Fruit fly (Drosophila melanogaster) whole organism, embryonic: ENCODE data around the gene CG13088.

Experiments
- B-H2 ChIP-seq: fragments of 200-800 bp; sonication (Bioruptor generic); optimal IDR thresholded peaks from 2 replicates; lab custom pipeline; 2018; ENCODE audit warnings: missing biosample characterization, mild to moderate bottlenecking, missing genetic modification characterization
- BEAF-32 ChIP-seq: fragments of 200-800 bp; sonication (Bioruptor generic); optimal IDR thresholded peaks from 3 replicates; lab custom pipeline; 2017; ENCODE audit warnings: missing biosample characterization, missing genetic modification characterization, mild to moderate bottlenecking, moderate library complexity, missing genetic modification reagents
- BtbVII ChIP-seq: fragments of 200-800 bp; sonication (Bioruptor generic); optimal IDR thresholded peaks from 3 replicates; lab custom pipeline; 2017; ENCODE audit warnings: missing biosample characterization, mild to moderate bottlenecking, missing genetic modification characterization
- Bteb2 ChIP-seq: fragments of 200-800 bp; sonication (Bioruptor generic); optimal IDR thresholded peaks from 2 replicates; lab custom pipeline; 2016; ENCODE audit warnings: missing biosample characterization, missing genetic modification characterization
- CG10147 ChIP-seq: fragments of 200-800 bp; sonication (Bioruptor generic); optimal IDR thresholded peaks from 2 replicates; lab custom pipeline; 2019; ENCODE audit warnings: missing biosample characterization, mild to moderate bottlenecking, missing genetic modification characterization, moderate library complexity
- CG10267 ChIP-seq: fragments of 200-800 bp; sonication (Bioruptor generic); optimal IDR thresholded peaks from 2 replicates; lab custom pipeline; 2018; ENCODE audit warnings: missing biosample characterization, mild to moderate bottlenecking, missing genetic modification characterization, moderate library complexity
- CG10431 ChIP-seq: fragments of 200-800 bp; sonication (Bioruptor generic); optimal IDR thresholded peaks from 3 replicates; lab custom pipeline; 2018; ENCODE audit warnings: missing biosample characterization, mild to moderate bottlenecking, missing genetic modification characterization
- CG12299 ChIP-seq: fragments of 200-800 bp; sonication (Bioruptor generic); optimal IDR thresholded peaks from 2 replicates; lab custom pipeline; 2018; ENCODE audit warnings: missing biosample characterization, mild to moderate bottlenecking, missing genetic modification characterization
- CG12769 ChIP-seq: fragments of 200-800 bp; sonication (Bioruptor generic); optimal IDR thresholded peaks from 2 replicates; lab custom pipeline; 2019; ENCODE audit warnings: missing biosample characterization, mild to moderate bottlenecking, missing genetic modification characterization, moderate library complexity
- CG14710 ChIP-seq: fragments of 200-800 bp; sonication (Bioruptor generic); optimal IDR thresholded peaks from 3 replicates; lab custom pipeline; 2019; ENCODE audit warnings: missing biosample characterization, mild to moderate bottlenecking, missing genetic modification characterization, moderate library complexity
- CG1603 ChIP-seq: fragments of 200-800 bp; sonication (Bioruptor generic); optimal IDR thresholded peaks from 2 replicates; lab custom pipeline; 2019; ENCODE audit warnings: missing biosample characterization, mild to moderate bottlenecking, missing genetic modification characterization, moderate library complexity
- CG18599 ChIP-seq: fragments of 200-800 bp; sonication (Bioruptor generic); optimal IDR thresholded peaks from 3 replicates; lab custom pipeline; 2017; ENCODE audit warnings: missing biosample characterization, missing genetic modification characterization, mild to moderate bottlenecking, moderate library complexity, missing genetic modification reagents
- CG31388 ChIP-seq: fragments of 200-800 bp; sonication (Bioruptor generic); optimal IDR thresholded peaks from 2 replicates; lab custom pipeline; 2016; ENCODE audit warnings: missing biosample characterization, missing genetic modification characterization
- CG4282 ChIP-seq: fragments of 200-800 bp; sonication (Bioruptor generic); optimal IDR thresholded peaks from 2 replicates; lab custom pipeline; 2016; ENCODE audit warnings: missing biosample characterization, missing genetic modification characterization
- CG4424 ChIP-seq: fragments of 200-800 bp; sonication (Bioruptor generic); optimal IDR thresholded peaks from 3 replicates; lab custom pipeline; 2016; ENCODE audit warnings: missing biosample characterization, missing genetic modification characterization
- CG4707 ChIP-seq: fragments of 200-800 bp; sonication (Bioruptor generic); optimal IDR thresholded peaks from 2 replicates; lab custom pipeline; 2018; ENCODE audit warnings: missing biosample characterization, mild to moderate bottlenecking, missing genetic modification characterization, moderate library complexity
- CG8924 ChIP-seq: fragments of 200-800 bp; optimal IDR thresholded peaks from 3 replicates; lab custom pipeline; 2019; ENCODE audit warnings: missing biosample characterization, mild to moderate bottlenecking, missing genetic modification characterization, moderate library complexity
- CHES-1-like ChIP-seq: fragments of 200-800 bp; sonication (Bioruptor generic); optimal IDR thresholded peaks from 2 replicates; lab custom pipeline; 2016; ENCODE audit warnings: missing biosample characterization, missing genetic modification characterization
- Camta ChIP-seq: fragments of 200-800 bp; sonication (Bioruptor generic); optimal IDR thresholded peaks from 2 replicates; lab custom pipeline; 2016; ENCODE audit warnings: missing biosample characterization, missing genetic modification characterization
- Dref ChIP-seq: fragments of 200-800 bp; sonication (Bioruptor generic); IDR thresholded peaks from 2 replicates; pipeline ENCODE4 v1.3.6; 2022; ENCODE audit warnings: missing biosample characterization, missing genetic modification characterization
- HLH54F ChIP-seq: fragments of 200-800 bp; sonication (Bioruptor generic); optimal IDR thresholded peaks from 3 replicates; lab custom pipeline; 2016; ENCODE audit warnings: missing biosample characterization, missing genetic modification characterization
- Hey ChIP-seq: fragments of 200-800 bp; sonication (Bioruptor generic); optimal IDR thresholded peaks from 3 replicates; lab custom pipeline; 2018; ENCODE audit warnings: missing biosample characterization, mild to moderate bottlenecking, missing genetic modification characterization
- Hsf ChIP-seq: fragments of 200-800 bp; sonication (Bioruptor generic); optimal IDR thresholded peaks from 3 replicates; lab custom pipeline; 2016; ENCODE audit warnings: missing biosample characterization, missing genetic modification characterization
- Lhr ChIP-seq: fragments of 200-800 bp; sonication (Bioruptor generic); optimal IDR thresholded peaks from 3 replicates; lab custom pipeline; 2017; ENCODE audit warnings: mild to moderate bottlenecking, missing biosample characterization, missing genetic modification reagents, missing genetic modification characterization
- Mad ChIP-seq: fragments of 200-800 bp; sonication (Bioruptor generic); optimal IDR thresholded peaks from 2 replicates; lab custom pipeline; 2016; ENCODE audit warnings: missing biosample characterization, missing genetic modification characterization
- Max ChIP-seq: fragments of 200-800 bp; sonication (Bioruptor generic); optimal IDR thresholded peaks from 2 replicates; lab custom pipeline; 2016; ENCODE audit warnings: missing biosample characterization, mild to moderate bottlenecking, missing genetic modification characterization
- Med ChIP-seq: fragments of 200-800 bp; sonication (Bioruptor generic); peaks from one replicate; lab custom pipeline; 2016; ENCODE audit warnings: missing biosample characterization, missing genetic modification characterization, mild to moderate bottlenecking, inconsistent platforms, moderate library complexity
- Mes4 ChIP-seq: fragments of 200-800 bp; sonication (Bioruptor generic); optimal IDR thresholded peaks from 2 replicates; lab custom pipeline; 2016; ENCODE audit warnings: missing biosample characterization, missing genetic modification characterization
- Six4 ChIP-seq: fragments of 200-800 bp; sonication (Bioruptor generic); optimal IDR thresholded peaks from 2 replicates; lab custom pipeline; 2016; ENCODE audit warnings: missing biosample characterization, missing genetic modification characterization
- al ChIP-seq: fragments of 200-800 bp; sonication (Bioruptor generic); IDR thresholded peaks from 2 replicates; pipeline ENCODE4 v1.3.6; 2022; ENCODE audit warnings: missing biosample characterization, missing genetic modification characterization
- chif ChIP-seq, 2 experiments: fragments of 200-800 bp; sonication (Bioruptor generic); optimal IDR thresholded peaks; 3 replicates each; lab custom pipeline; 2016; ENCODE audit warnings: missing biosample characterization in 2 of 2, missing genetic modification characterization in 2 of 2
- gfzf ChIP-seq: fragments of 200-800 bp; sonication (Bioruptor generic); optimal IDR thresholded peaks from 2 replicates; lab custom pipeline; 2016; ENCODE audit warnings: missing biosample characterization, mild to moderate bottlenecking, missing genetic modification characterization, moderate library complexity
- inv ChIP-seq: fragments of 200-800 bp; sonication (Bioruptor generic); IDR thresholded peaks from 2 replicates; pipeline ENCODE4 v1.3.6; 2022; ENCODE audit warnings: missing biosample characterization, missing genetic modification characterization; ENCODE audit not compliant: partially characterized antibody
- luna ChIP-seq: fragments of 200-800 bp; sonication (Bioruptor generic); optimal IDR thresholded peaks from 2 replicates; lab custom pipeline; 2016; ENCODE audit warnings: missing biosample characterization, missing genetic modification characterization
- mam ChIP-seq: fragments of 200-800 bp; sonication (Bioruptor generic); optimal IDR thresholded peaks from 3 replicates; lab custom pipeline; 2016; ENCODE audit warnings: missing biosample characterization, missing genetic modification characterization
- nmo ChIP-seq: fragments of 200-800 bp; sonication (Bioruptor generic); optimal IDR thresholded peaks from 2 replicates; lab custom pipeline; 2018; ENCODE audit warnings: missing biosample characterization, mild to moderate bottlenecking, missing genetic modification characterization, moderate library complexity
- oc ChIP-seq: fragments of 200-800 bp; sonication (Bioruptor generic); optimal IDR thresholded peaks from 2 replicates; lab custom pipeline; 2018; ENCODE audit warnings: missing biosample characterization, mild to moderate bottlenecking, missing genetic modification characterization, moderate library complexity
- pan ChIP-seq, 4 experiments: fragments of >200 bp in 3 of 4; fragments of 200-800 bp in 1 of 4; sonication (Bioruptor generic) in 1 of 4; optimal IDR thresholded peaks in 3 of 4; IDR thresholded peaks in 1 of 4; 2 replicates each; pipeline versions ENCODE4 v1.3.6 to Lab custom; 2017 to 2022; ENCODE audit warnings: missing biosample characterization in 2 of 4, missing genetic modification characterization in 2 of 4, mixed read lengths in 1 of 4
- pzg ChIP-seq: fragments of 200-800 bp; sonication (Bioruptor generic); optimal IDR thresholded peaks from 3 replicates; lab custom pipeline; 2018; ENCODE audit warnings: missing biosample characterization, mild to moderate bottlenecking, missing genetic modification characterization, moderate library complexity
- sd ChIP-seq: fragments of 200-800 bp; sonication (Bioruptor generic); optimal IDR thresholded peaks from 3 replicates; lab custom pipeline; 2018; ENCODE audit warnings: missing biosample characterization, mild to moderate bottlenecking, missing genetic modification characterization, moderate library complexity
- sens ChIP-seq: fragments of 200-800 bp; sonication (Bioruptor generic); peaks from one replicate; lab custom pipeline; 2016; ENCODE audit warnings: missing biosample characterization, missing genetic modification characterization
- ssp ChIP-seq: fragments of 200-800 bp; sonication (Bioruptor generic); IDR thresholded peaks from 2 replicates; pipeline ENCODE4 v1.3.6; 2022; ENCODE audit warnings: missing biosample characterization, missing genetic modification characterization
- tin ChIP-seq: fragments of 200-800 bp; sonication (Bioruptor generic); optimal IDR thresholded peaks from 3 replicates; lab custom pipeline; 2016; ENCODE audit warnings: missing biosample characterization, missing genetic modification characterization
- tio ChIP-seq: fragments of 200-800 bp; sonication (Bioruptor generic); optimal IDR thresholded peaks from 2 replicates; lab custom pipeline; 2017; ENCODE audit warnings: missing biosample characterization, missing genetic modification characterization, inconsistent platforms
- tll ChIP-seq, 2 experiments: fragments of 200-800 bp in 1 of 2; fragments of >200 bp in 1 of 2; sonication (Bioruptor generic) in 1 of 2; optimal IDR thresholded peaks; 2 replicates each; lab custom pipeline; 2017 to 2019; ENCODE audit warnings: missing biosample characterization in 2 of 2, missing genetic modification characterization in 2 of 2, mild to moderate bottlenecking in 1 of 2, moderate library complexity in 1 of 2
- trem ChIP-seq: fragments of 200-800 bp; optimal IDR thresholded peaks from 3 replicates; lab custom pipeline; 2019; ENCODE audit warnings: missing biosample characterization, mild to moderate bottlenecking, missing genetic modification characterization, moderate library complexity
- unc-4 ChIP-seq: fragments of 200-800 bp; sonication (Bioruptor generic); IDR thresholded peaks from 2 replicates; pipeline ENCODE4 v1.3.6; 2022; ENCODE audit warnings: missing biosample characterization, missing genetic modification characterization; ENCODE audit not compliant: partially characterized antibody
- vvl ChIP-seq: fragments of 200-800 bp; sonication (Bioruptor generic); IDR thresholded peaks from 2 replicates; pipeline ENCODE4 v1.3.6; 2022; ENCODE audit warnings: missing biosample characterization, missing genetic modification characterization

The CG13088 gene

DNA sequence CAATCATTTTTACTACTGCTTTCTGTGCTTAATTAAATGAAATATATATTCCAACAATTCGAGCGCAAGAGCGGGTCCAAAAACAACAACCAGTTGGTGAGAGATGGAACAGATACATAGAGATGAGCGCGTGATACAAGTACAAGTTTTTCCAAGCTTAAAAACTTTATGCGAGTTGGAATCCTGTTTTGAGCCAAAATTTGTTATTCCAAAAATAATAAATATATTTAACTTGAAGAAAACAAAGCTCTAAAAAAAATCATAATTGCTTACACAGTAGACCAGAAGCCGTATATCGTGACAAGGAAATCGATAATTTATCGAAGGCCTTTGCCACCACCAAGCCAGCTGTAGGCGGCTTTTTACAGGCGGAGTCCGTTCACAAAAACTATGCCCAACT, 26.0 kb downstream of the CG13088 start, which contains the start of the genes CG13097 and PIG-U (continued):
- peak; percentile 96 for TF ChIP-seq unc-4
- TF ChIP-seq CG4707 (GFP tag; lab: Kevin White, UChicago) = no peak
- TF ChIP-seq Hey = no peak
- peak; percentile 88 for TF ChIP-seq inv (GFP tag; lab: Robert Waterston, UW)
- peak; percentile 79 for TF ChIP-seq Dref (GFP tag; lab: Robert Waterston, UW)
- TF ChIP-seq sens (GFP tag; lab: Kevin White, UChicago) = peak; percentile 97
- peak; percentile 91 for TF ChIP-seq trem (tag; lab: Kevin White, UChicago)
- peak; percentile 49 for TF ChIP-seq CG31388 (GFP tag; lab: Kevin White, UChicago)
- TF ChIP-seq al (GFP tag; lab: Robert Waterston, UW) = peak; percentile 80
- no peak for TF ChIP-seq luna (GFP tag; lab: Kevin White, UChicago)

- TF ChIP-seq CHES-1-like (GFP tag; lab: Kevin White, UChicago) = peak; percentile 64
- peak; percentile 9 for TF ChIP-seq CG8924 (tag; lab: Kevin White, UChicago)
- TF ChIP-seq tin = peak; percentile 45
- no peak for TF ChIP-seq pan (optimal IDR thresholded peaks at IDR 0.05; lab: Kevin White, UChicago)
- no peak for TF ChIP-seq pan (GFP tag; optimal IDR thresholded peaks at IDR 0.05 in 1 of 2, IDR thresholded peaks at IDR 0.05 in 1 of 2)
- peak; percentile 67 for TF ChIP-seq CG18599
- peak; percentile 44 for TF ChIP-seq Max
- no peak for TF ChIP-seq BtbVII (GFP tag; lab: Kevin White, UChicago)
- TF ChIP-seq Hsf (GFP tag; lab: Kevin White, UChicago) = peak; percentile 7
- peak; percentile 35 for TF ChIP-seq Mes4 (GFP tag; lab: Kevin White, UChicago)
- peak; percentile 42 for TF ChIP-seq CG4424 (GFP tag; lab: Kevin White, UChicago)
- peak; percentile 74 for TF ChIP-seq CG1603 (tag; lab: Kevin White, UChicago)
- TF ChIP-seq vvl (GFP tag; lab: Robert Waterston, UW) = no peak; the same call in 1 of the 2 replicates
- peak; percentile 59 for TF ChIP-seq BEAF-32 (GFP tag; lab: Kevin White, UChicago)
- TF ChIP-seq gfzf = peak; percentile 26
- TF ChIP-seq pzg (GFP tag; lab: Kevin White, UChicago) = peak; percentile 71
- TF ChIP-seq CG14710 (tag; lab: Kevin White, UChicago) = peak; percentile 72
- TF ChIP-seq Camta = peak; percentile 16
- TF ChIP-seq CG10431 (GFP tag; lab: Kevin White, UChicago) = no peak
- peak; percentile 39 for TF ChIP-seq B-H2 (GFP tag; lab: Kevin White, UChicago)
- TF ChIP-seq CG12299 (tag; lab: Kevin White, UChicago) = peak; percentile 7
- peak; percentile 30 for TF ChIP-seq nmo (GFP tag; lab: Kevin White, UChicago)
- TF ChIP-seq Mad (GFP tag; lab: Kevin White, UChicago) = peak; percentile 36
- TF ChIP-seq tio (GFP tag; lab: Kevin White, UChicago) = no peak
- peak; percentile 6 for TF ChIP-seq CG10147
- TF ChIP-seq Bteb2 (GFP tag; lab: Kevin White, UChicago) = peak; percentile 7
- TF ChIP-seq unc-4 = peak; percentile 55
- peak; percentile 37 for TF ChIP-seq Six4 (GFP tag; lab: Kevin White, UChicago)
- peak in 1 of 2 experiments; percentile 18 for TF ChIP-seq chif (GFP tag; optimal IDR thresholded peaks at IDR 0.05; lab: Kevin White, UChicago)
- peak; percentile 55 for TF ChIP-seq mam (GFP tag; lab: Kevin White, UChicago)
- peak; percentile 97 for TF ChIP-seq CG10267 (tag; lab: Kevin White, UChicago)
- TF ChIP-seq Lhr (GFP tag; lab: Kevin White, UChicago) = no peak
- no peak for TF ChIP-seq CG12769 (tag; lab: Kevin White, UChicago)
- TF ChIP-seq CG4282 (GFP tag; lab: Kevin White, UChicago) = peak; percentile 28
- TF ChIP-seq sd = no peak
- TF ChIP-seq Med (GFP tag; lab: Kevin White, UChicago) = peak; percentile 96
- peak in 1 of 2 experiments; percentile 31 for TF ChIP-seq tll (GFP tag; optimal IDR thresholded peaks at IDR 0.05; lab: Kevin White, UChicago)
- TF ChIP-seq oc (tag; lab: Kevin White, UChicago) = no peak
- peak; percentile 51 for TF ChIP-seq HLH54F
- TF ChIP-seq ssp (GFP tag; lab: Robert Waterston, UW) = no peak
Measured at dm6 chr2L:8517256-8517694, 28.5 kb downstream of the CG13088 start, which contains the start of the genes mRpL51 and Uba4. Gene mRpL51 (minus strand): TSS chr2L:8517380. Gene Uba4 (plus strand): TSS chr2L:8517411.
